Fruit fly (Drosophila melanogaster) whole organism, embryonic: Measurements from ENCODE around the gene Jhbp12.

Source experiments
- Abd-B ChIP-seq: fragments of 200-800 bp; sonication (Bioruptor generic); optimal IDR thresholded peaks from 2 replicates; lab custom pipeline; 2018; ENCODE audit warnings: missing biosample characterization, mild to moderate bottlenecking, missing genetic modification characterization, moderate library complexity
- CG8359 ChIP-seq: fragments of 200-800 bp; sonication (Bioruptor generic); optimal IDR thresholded peaks from 2 replicates; lab custom pipeline; 2017; ENCODE audit warnings: missing biosample characterization, mild to moderate bottlenecking, missing genetic modification characterization, borderline replicate concordance
- Dip2 ChIP-seq: fragments of 200-800 bp; sonication (Bioruptor generic); IDR thresholded peaks from 2 replicates; pipeline ENCODE4 v1.3.6; 2022; ENCODE audit warnings: missing biosample characterization, missing genetic modification characterization
- Hmr ChIP-seq: fragments of 200-800 bp; sonication (Bioruptor generic); optimal IDR thresholded peaks from 3 replicates; lab custom pipeline; 2017; ENCODE audit warnings: mild to moderate bottlenecking, missing biosample characterization, missing genetic modification reagents, missing genetic modification characterization
- PHDP ChIP-seq: fragments of 200-800 bp; sonication (Bioruptor generic); optimal IDR thresholded peaks from 3 replicates; lab custom pipeline; 2018; ENCODE audit warnings: missing biosample characterization, mild to moderate bottlenecking, missing genetic modification characterization, moderate library complexity
- dpn ChIP-seq, 2 experiments: fragments of 200-800 bp; sonication (Bioruptor generic); optimal IDR thresholded peaks; 3 replicates each; lab custom pipeline; 2016; ENCODE audit warnings: missing biosample characterization in 2 of 2, missing genetic modification characterization in 2 of 2
- gt ChIP-seq: fragments of 200-800 bp; sonication (Bioruptor generic); IDR thresholded peaks from 2 replicates; pipeline ENCODE4 v1.3.6; 2022; ENCODE audit warnings: missing biosample characterization, missing genetic modification characterization
- mld ChIP-seq: fragments of 200-800 bp; sonication (Bioruptor generic); IDR thresholded peaks from 3 replicates; pipeline ENCODE4 v1.3.6; 2022; ENCODE audit warnings: missing biosample characterization, missing genetic modification characterization; ENCODE audit not compliant: partially characterized antibody
- repo ChIP-seq: fragments of 200-800 bp; sonication (Bioruptor generic); optimal IDR thresholded peaks from 2 replicates; lab custom pipeline; 2016; ENCODE audit warnings: missing biosample characterization, missing genetic modification characterization
- trh ChIP-seq: fragments of 200-800 bp; sonication (Bioruptor generic); optimal IDR thresholded peaks from 2 replicates; lab custom pipeline; 2016; ENCODE audit warnings: missing biosample characterization, missing genetic modification characterization

DNA sequence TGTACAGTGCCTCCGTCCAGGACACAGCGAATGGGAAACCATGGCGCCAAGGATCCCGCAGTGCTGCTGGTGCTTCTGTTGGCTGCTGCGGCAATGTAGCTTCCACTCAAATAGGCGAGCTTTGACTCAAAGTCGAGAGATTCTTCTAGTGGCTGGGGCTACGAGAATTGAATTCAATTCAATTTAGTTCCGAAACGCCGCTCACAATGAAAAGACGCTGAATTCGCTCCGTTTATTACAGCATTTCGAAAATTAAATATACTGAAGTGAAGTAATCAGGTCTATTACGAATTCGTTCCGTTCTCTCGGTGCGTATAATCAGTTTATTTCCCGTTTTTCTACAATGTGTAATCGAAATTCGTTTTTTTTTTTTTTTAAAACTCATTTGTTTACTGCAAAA is 24.2 kb downstream of the Jhbp12 start:
- TF ChIP-seq Abd-B (GFP tag; lab: Kevin White, UChicago), result no peak
- no peak for TF ChIP-seq Hmr (GFP tag; lab: Kevin White, UChicago)
- TF ChIP-seq PHDP (tag; lab: Kevin White, UChicago), result no peak
- TF ChIP-seq CG8359, result no peak
- TF ChIP-seq mld, result no peak
- no peak for TF ChIP-seq gt (GFP tag; lab: Robert Waterston, UW)
- no peak for TF ChIP-seq dpn (GFP tag; optimal IDR thresholded peaks at IDR 0.05; lab: Kevin White, UChicago)
- TF ChIP-seq trh, result no peak
- no peak for TF ChIP-seq Dip2 (GFP tag; lab: Robert Waterston, UW)
- TF ChIP-seq repo (GFP tag; lab: Kevin White, UChicago), result no peak
